Worm (Caenorhabditis elegans): ENCODE results near the gene imp-2.

The imp-2 gene

ce11 chrIV:11125604-11126003 lies 6.9 kb upstream of the imp-2 start:
- TF ChIP-seq ceh-44 (GFP tag; IDR thresholded peaks at IDR 0.05) (no peak), gei-8 (GFP tag; optimal IDR thresholded peaks at IDR 0.05) (no peak), aha-1 (tag) (no peak), nhr-28 (tag; optimal IDR thresholded peaks at IDR 0.05) (peak; percentile 15), ceh-62 (tag; optimal IDR thresholded peaks at IDR 0.05) (no peak), unc-62 (GFP tag; optimal IDR thresholded peaks at IDR 0.05 in 1 of 2) (peak in 1 of 2 experiments; percentile 33), unc-62 (tag; optimal IDR thresholded peaks at IDR 0.05) (no peak), madf-9 (GFP tag; conservative IDR thresholded peaks at IDR 0.05) (no peak), dpl-1 (GFP tag; optimal IDR thresholded peaks at IDR 0.05) (peak; percentile 73)

- TF ChIP-seq T20F7.1 (GFP tag; optimal IDR thresholded peaks at IDR 0.05) (no peak), daf-8 (GFP tag; IDR thresholded peaks at IDR 0.05) (no peak), hlh-30 (tag; optimal IDR thresholded peaks at IDR 0.05; ENCODE audit: insufficient read depth) (no peak), hmg-1.1 (GFP tag; IDR thresholded peaks at IDR 0.05) (peak; percentile 67), lsy-2 (tag; optimal IDR thresholded peaks at IDR 0.05) (peak in 1 of 2 experiments; percentile 70), mep-1 (tag; optimal IDR thresholded peaks at IDR 0.05) (peak; percentile 46), ceh-44 (GFP tag; IDR thresholded peaks at IDR 0.05) (no peak), aha-1 (tag) (peak; percentile 74), nhr-11 (tag; optimal IDR thresholded peaks at IDR 0.05) (no peak), zfp-2 (tag; optimal IDR thresholded peaks at IDR 0.05) (no peak), F44E2.7 (GFP tag; IDR thresholded peaks at IDR 0.05) (no peak), mes-2 (tag; optimal IDR thresholded peaks at IDR 0.05; ENCODE audit: poor library complexity, severe bottlenecking) (peak; percentile 66), ceh-32 (tag; optimal IDR thresholded peaks at IDR 0.05; ENCODE audit: poor library complexity) (no peak), lir-3 (tag; optimal IDR thresholded peaks at IDR 0.05) (no peak), fkh-10 (GFP tag; optimal IDR thresholded peaks at IDR 0.05) (no peak), nhr-76 (tag; optimal IDR thresholded peaks at IDR 0.05) (no peak), Y105C5A.15 (GFP tag; IDR thresholded peaks at IDR 0.05) (no peak), madf-5 (GFP tag; IDR thresholded peaks at IDR 0.05) (no peak), mxl-3 (GFP tag; optimal IDR thresholded peaks at IDR 0.05) (peak; percentile 32), ctbp-1 (GFP tag; IDR thresholded peaks at IDR 0.05) (no peak), zfp-3 (GFP tag; conservative IDR thresholded peaks at IDR 0.05) (no peak), daf-16 (GFP tag; optimal IDR thresholded peaks at IDR 0.05) (no peak), daf-16 (tag; optimal IDR thresholded peaks at IDR 0.05) (peak; percentile 16), nhr-41 (GFP tag; IDR thresholded peaks at IDR 0.05) (no peak), unc-62 (GFP tag; optimal IDR thresholded peaks at IDR 0.05 in 1 of 2) (no peak), unc-62 (tag; optimal IDR thresholded peaks at IDR 0.05) (no peak), attf-4 (tag; optimal IDR thresholded peaks at IDR 0.05) (no peak), hlh-11 (tag; optimal IDR thresholded peaks at IDR 0.05) (peak; percentile 39), nhr-42 (GFP tag; IDR thresholded peaks at IDR 0.05) (no peak), Y75B8A.6 (GFP tag; IDR thresholded peaks at IDR 0.05) (no peak), F10B5.3 (tag; optimal IDR thresholded peaks at IDR 0.05) (no peak), rbr-2 (tag; optimal IDR thresholded peaks at IDR 0.05) (peak; percentile 12)
Measured at ce11 chrIV:11125200-11125599, 6.5 kb upstream of the imp-2 start.

ce11 chrIV:11124674-11125073 lies 6.0 kb upstream of the imp-2 start, which contains the start of gene spo-11:
Gene spo-11 (minus strand): TSS chrIV:11124862.
- TF ChIP-seq F49E8.2 (tag; optimal IDR thresholded peaks at IDR 0.05; ENCODE audit: borderline replicate concordance) (peak; percentile 3), lin-39 (tag; optimal IDR thresholded peaks at IDR 0.05) (no peak)
